Worm (Caenorhabditis elegans): ENCODE data around the gene mtss-1.

mtss-1 gene

ce11 chrIII:8799964-8800795 lies 32.1 kb downstream of the mtss-1 start, which contains the start of gene F54F2.6 (continued):
- TF ChIP-seq lin-1 (GFP tag; IDR thresholded peaks at IDR 0.05) (peak; percentile 58), unc-130 (GFP tag; optimal IDR thresholded peaks at IDR 0.05) (no peak), vab-7 (GFP tag; IDR thresholded peaks at IDR 0.05) (no peak), php-3 (GFP tag; IDR thresholded peaks at IDR 0.05) (no peak), spr-3 (GFP tag; optimal IDR thresholded peaks at IDR 0.05) (peak; percentile 10), T20F7.1 (GFP tag; optimal IDR thresholded peaks at IDR 0.05) (peak; percentile 82), hlh-30 (tag; optimal IDR thresholded peaks at IDR 0.05; ENCODE audit: insufficient read depth) (peak; percentile 95), ceh-32 (tag; optimal IDR thresholded peaks at IDR 0.05; ENCODE audit: poor library complexity) (peak; percentile 12), arid-1 (GFP tag; conservative IDR thresholded peaks at IDR 0.05) (0 out of 2 replicates have a peak, but pooled peaks have one; percentile 5), mxl-2 (GFP tag; conservative IDR thresholded peaks at IDR 0.05) (no peak), T26A8.4 (GFP tag; IDR thresholded peaks at IDR 0.05) (peak; percentile 75), dpl-1 (GFP tag; optimal IDR thresholded peaks at IDR 0.05) (peak; percentile 33), sdz-12 (GFP tag; optimal IDR thresholded peaks at IDR 0.05) (no peak), ama-1 (optimal IDR thresholded peaks at IDR 0.05) (peak; percentile 5), nhr-237 (tag; optimal IDR thresholded peaks at IDR 0.05) (peak; percentile 13), tag-97 (GFP tag; IDR thresholded peaks at IDR 0.05) (0 out of 2 replicates have a peak, but pooled peaks have one; percentile 32), lin-13 (GFP tag; optimal IDR thresholded peaks at IDR 0.05) (peak; percentile 57), nhr-77 (tag; optimal IDR thresholded peaks at IDR 0.05) (peak; percentile 10), ceh-20 (GFP tag; IDR thresholded peaks at IDR 0.05) (peak; percentile 86), mdl-1 (tag; optimal IDR thresholded peaks at IDR 0.05) (peak; percentile 69 to 98), nhr-10 (tag; optimal IDR thresholded peaks at IDR 0.05) (peak; percentile 15), pha-4 (GFP tag; IDR thresholded peaks at IDR 0.05) (peak; percentile 91), pha-4 (tag; optimal IDR thresholded peaks at IDR 0.05) (peak; percentile 20), mxl-3 (GFP tag; optimal IDR thresholded peaks at IDR 0.05) (peak; percentile 89), nhr-76 (tag; optimal IDR thresholded peaks at IDR 0.05) (no peak), ceh-82 (tag; optimal IDR thresholded peaks at IDR 0.05) (no peak), hmg-1.1 (GFP tag; IDR thresholded peaks at IDR 0.05) (peak; percentile 77), nhr-25 (tag; optimal IDR thresholded peaks at IDR 0.05; ENCODE audit: borderline replicate concordance, insufficient read depth) (peak; percentile 10), D1046.2 (GFP tag; IDR thresholded peaks at IDR 0.05) (0 out of 2 replicates have a peak, but pooled peaks have one; percentile 66), nhr-41 (GFP tag; IDR thresholded peaks at IDR 0.05) (no peak), F10B5.3 (tag; optimal IDR thresholded peaks at IDR 0.05) (no peak), nhr-42 (GFP tag; IDR thresholded peaks at IDR 0.05) (no peak), nhr-102 (tag; optimal IDR thresholded peaks at IDR 0.05) (peak; percentile 25), dve-1 (tag; optimal IDR thresholded peaks at IDR 0.05; ENCODE audit: insufficient read depth) (peak; percentile 38), attf-4 (tag; optimal IDR thresholded peaks at IDR 0.05) (no peak), egl-43 (GFP tag; IDR thresholded peaks at IDR 0.05) (peak; percentile 79), ctbp-1 (GFP tag; IDR thresholded peaks at IDR 0.05) (peak; percentile 89), ZK337.2 (GFP tag; IDR thresholded peaks at IDR 0.05) (peak; percentile 13; the same call in 1 of the 2 replicates), daf-16 (GFP tag; optimal IDR thresholded peaks at IDR 0.05) (peak; percentile 20 to 93), daf-16 (tag; optimal IDR thresholded peaks at IDR 0.05) (peak; percentile 8), lsy-2 (tag; optimal IDR thresholded peaks at IDR 0.05) (peak; percentile 86 to 89), ZK546.5 (tag; optimal IDR thresholded peaks at IDR 0.05) (no peak), lir-3 (tag; optimal IDR thresholded peaks at IDR 0.05) (no peak), saeg-2 (GFP tag; IDR thresholded peaks at IDR 0.05) (peak; percentile 15; the same call in 1 of the 2 replicates), jun-1 (tag; optimal IDR thresholded peaks at IDR 0.05) (peak; percentile 49), nhr-48 (tag; optimal IDR thresholded peaks at IDR 0.05) (peak; percentile 86), Y5F2A.4 (GFP tag; optimal IDR thresholded peaks at IDR 0.05) (no peak), madf-9 (GFP tag; conservative IDR thresholded peaks at IDR 0.05) (0 out of 2 replicates have a peak, but pooled peaks have one; percentile 4), fkh-10 (GFP tag; optimal IDR thresholded peaks at IDR 0.05) (peak; percentile 74)
